Worm (Caenorhabditis elegans): ENCODE results near the gene myrf-2.

DNA sequence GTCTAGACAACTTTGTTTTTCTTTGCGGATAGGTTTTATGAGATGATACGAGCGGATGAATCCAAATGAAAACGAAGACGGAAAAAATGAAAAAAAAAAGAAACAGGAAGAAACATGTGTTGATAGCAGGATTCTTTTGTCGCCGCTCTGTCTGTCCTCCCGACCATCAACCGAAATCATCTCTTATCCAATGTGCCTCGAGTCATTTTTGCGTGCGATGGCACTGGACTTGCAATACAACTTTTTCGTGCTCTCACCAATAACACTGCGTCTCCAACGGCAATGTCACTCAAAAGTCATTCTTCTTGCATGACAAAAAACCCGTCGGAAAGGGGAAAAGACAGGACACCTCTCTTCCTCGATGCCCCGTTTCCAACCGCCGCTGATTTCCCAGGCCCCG, 17.9 kb downstream of the myrf-2 start, which contains the start of gene ncs-4:
- no peak for TF ChIP-seq nhr-43 (tag; optimal IDR thresholded peaks at IDR 0.05; ENCODE audit: poor library complexity, severe bottlenecking)
- no peak for TF ChIP-seq zag-1 (tag; optimal IDR thresholded peaks at IDR 0.05)

Measured in whole organism, L3 larva.